Worm (Caenorhabditis elegans) whole organism, L3 larva: ENCODE results near the gene Y16B4A.2.

Experiments
- ZK546.5 ChIP-seq: sonication (generic microtip); optimal IDR thresholded peaks from 2 replicates; lab custom pipeline; 2017; ENCODE audit warnings: missing biosample characterization, missing genetic modification characterization
- fos-1 ChIP-seq: fragments of 150-350 bp; optimal IDR thresholded peaks from 2 replicates; lab custom pipeline; 2014; ENCODE audit warnings: missing biosample characterization, missing genetic modification characterization
- nhr-12 ChIP-seq: fragments of 150-350 bp; optimal IDR thresholded peaks from 2 replicates; lab custom pipeline; 2014; ENCODE audit warnings: missing biosample characterization, missing genetic modification characterization
- nhr-25 ChIP-seq: sonication (generic microtip); optimal IDR thresholded peaks from 2 replicates; lab custom pipeline; 2017; ENCODE audit warnings: missing biosample characterization, missing genetic modification characterization
- snpc-4 ChIP-seq: fragments of 150-350 bp; optimal IDR thresholded peaks from 2 replicates; lab custom pipeline; 2014; ENCODE audit warnings: missing biosample characterization, missing genetic modification characterization

- TF ChIP-seq snpc-4 (no peak), fos-1 (tag; lab: Kevin White, UChicago) (no peak), nhr-25 (tag; lab: Kevin White, UChicago) (no peak), nhr-12 (no peak), ZK546.5 (tag; lab: Kevin White, UChicago) (no peak)
Measured at ce11 chrX:14776312-14776711, 4.7 kb upstream of the Y16B4A.2 start.
